Worm (Caenorhabditis elegans): Measurements from ENCODE around the gene C33B4.5.

The C33B4.5 gene

ce11 chrII:11336640-11337241 is 46.4 kb upstream of the C33B4.5 start:
- no peak for TF ChIP-seq ccch-3 (GFP tag; optimal IDR thresholded peaks at IDR 0.05)
- TF ChIP-seq zfh-2 (GFP tag; conservative IDR thresholded peaks at IDR 0.05): peak; percentile 81
- TF ChIP-seq bed-1 (GFP tag; IDR thresholded peaks at IDR 0.05): 0 out of 2 replicates have a peak, but pooled peaks have one; percentile 20
- peak; percentile 8; the same call in 1 of the 2 replicates for TF ChIP-seq egrh-3 (GFP tag; IDR thresholded peaks at IDR 0.05)

ce11 chrII:11337497-11338040 is 45.6 kb upstream of the C33B4.5 start, which contains the start of gene sqt-1:
sqt-1 (minus strand) TSS chrII:11337837.
- no peak for TF ChIP-seq snpc-1.1 (tag; optimal IDR thresholded peaks at IDR 0.05; ENCODE audit: insufficient read depth)
- TF ChIP-seq him-1 (tag; optimal IDR thresholded peaks at IDR 0.05): no peak
- no peak for TF ChIP-seq K12H6.12 (tag; optimal IDR thresholded peaks at IDR 0.05)
- no peak for TF ChIP-seq fkh-3 (tag; optimal IDR thresholded peaks at IDR 0.05)
- no peak for TF ChIP-seq snpc-3.4 (tag; optimal IDR thresholded peaks at IDR 0.05)
- TF ChIP-seq F37B4.10 (GFP tag; IDR thresholded peaks at IDR 0.05): no peak

- TF ChIP-seq B0035.1 (tag; optimal IDR thresholded peaks at IDR 0.05) (no peak), hrde-1 (tag; optimal IDR thresholded peaks at IDR 0.05; ENCODE audit: borderline replicate concordance) (no peak), hlh-12 (tag; optimal IDR thresholded peaks at IDR 0.05) (no peak), let-526 (GFP tag; IDR thresholded peaks at IDR 0.05) (no peak), lin-35 (GFP tag; optimal IDR thresholded peaks at IDR 0.05) (no peak), mcd-1 (GFP tag; IDR thresholded peaks at IDR 0.05) (no peak), lin-26 (GFP tag; IDR thresholded peaks at IDR 0.05) (no peak), B0336.3 (GFP tag; IDR thresholded peaks at IDR 0.05) (no peak), ets-4 (GFP tag; optimal IDR thresholded peaks at IDR 0.05) (no peak), ZK185.1 (tag; optimal IDR thresholded peaks at IDR 0.05; ENCODE audit: poor library complexity, severe bottlenecking) (no peak), ztf-26 (tag; optimal IDR thresholded peaks at IDR 0.05) (no peak), F39B2.1 (GFP tag; IDR thresholded peaks at IDR 0.05) (no peak), F10E7.11 (tag; optimal IDR thresholded peaks at IDR 0.05) (no peak), zfh-2 (GFP tag; conservative IDR thresholded peaks at IDR 0.05) (no peak)
These were observed 43.6 kb upstream of the C33B4.5 start, which contains the start of gene rmd-3 for ce11 chrII:11339507-11339906. rmd-3 (minus strand) TSS chrII:11339607.

- TF ChIP-seq B0035.1 (tag; optimal IDR thresholded peaks at IDR 0.05) (no peak), F22D6.2 (tag; optimal IDR thresholded peaks at IDR 0.05) (no peak), zfh-2 (GFP tag; conservative IDR thresholded peaks at IDR 0.05) (no peak), attf-3 (GFP tag; conservative IDR thresholded peaks at IDR 0.05) (no peak), lin-26 (GFP tag; IDR thresholded peaks at IDR 0.05) (peak; percentile 59; the same call in 1 of the 2 replicates), ceh-91 (GFP tag; IDR thresholded peaks at IDR 0.05) (0 out of 2 replicates have a peak, but pooled peaks have one; percentile 4), madf-3 (GFP tag; IDR thresholded peaks at IDR 0.05) (0 out of 2 replicates have a peak, but pooled peaks have one; percentile 18), hsf-1 (GFP tag; IDR thresholded peaks at IDR 0.05) (peak; percentile 58; the same call in 1 of the 2 replicates)
These were observed 39.7 kb upstream of the C33B4.5 start, which contains the start of gene lgc-20 for ce11 chrII:11343300-11343869. lgc-20 (minus strand) TSS chrII:11343610.

ce11 chrII:11344554-11344953 is 38.6 kb upstream of the C33B4.5 start:
- no peak for TF ChIP-seq snpc-1.3 (tag; optimal IDR thresholded peaks at IDR 0.05; ENCODE audit: insufficient read depth)
- no peak for TF ChIP-seq gei-17 (GFP tag; optimal IDR thresholded peaks at IDR 0.05)
- TF ChIP-seq mxl-1 (tag; optimal IDR thresholded peaks at IDR 0.05): no peak
- TF ChIP-seq lsl-1 (GFP tag; optimal IDR thresholded peaks at IDR 0.05): no peak
- TF ChIP-seq ztf-25 (GFP tag; IDR thresholded peaks at IDR 0.05): no peak
- TF ChIP-seq tbx-9 (tag; optimal IDR thresholded peaks at IDR 0.05; ENCODE audit: borderline replicate concordance): no peak
- no peak for TF ChIP-seq F57C9.4 (tag; optimal IDR thresholded peaks at IDR 0.05)
- TF ChIP-seq aptf-3 (GFP tag; IDR thresholded peaks at IDR 0.05): no peak
- TF ChIP-seq Y95B8A.8 (GFP tag; IDR thresholded peaks at IDR 0.05): no peak
- TF ChIP-seq him-1 (tag; optimal IDR thresholded peaks at IDR 0.05): no peak
- TF ChIP-seq C06A6.2 (GFP tag; conservative IDR thresholded peaks at IDR 0.05): no peak
- no peak for TF ChIP-seq dpl-1 (GFP tag; optimal IDR thresholded peaks at IDR 0.05)

Data from whole organism, young adult.